Worm (Caenorhabditis elegans): Measurements from ENCODE around the gene str-253.

DNA sequence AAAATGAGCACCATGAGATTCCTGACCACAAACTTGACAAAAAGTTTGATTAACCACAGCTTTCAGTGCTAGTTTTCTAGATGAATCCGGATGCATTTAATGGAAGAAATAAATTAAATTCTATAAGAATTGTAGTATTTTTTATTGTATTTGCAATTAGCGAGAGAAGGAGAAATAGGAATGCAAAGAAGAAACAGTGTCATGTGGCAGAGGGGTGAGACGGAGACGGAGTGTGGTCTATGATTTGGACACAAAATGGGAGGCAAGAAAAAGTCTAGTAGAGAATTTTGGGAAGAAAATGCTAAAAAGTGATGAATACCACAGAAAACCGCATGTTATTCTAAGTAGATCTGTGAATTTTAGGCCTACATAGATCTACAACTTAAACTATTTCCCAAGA lies 23.6 kb upstream of the str-253 start, which contains the start of gene nhr-59:
- TF ChIP-seq unc-3 (GFP tag; conservative IDR thresholded peaks at IDR 0.05) (no peak), unc-3 (tag; optimal IDR thresholded peaks at IDR 0.05) (no peak), eyg-1 (tag; optimal IDR thresholded peaks at IDR 0.05) (no peak)
